Fruit fly (Drosophila melanogaster) whole organism, larva: Measurements from ENCODE around the gene Mybbp1A.
A peak's percentile ranks its signal among the peaks of the same experiment; 100 is the strongest.

ENCODE experiments used
- noc ChIP-seq: fragments of 200-800 bp; sonication (Bioruptor generic); optimal IDR thresholded peaks from 3 replicates; lab custom pipeline; 2019; ENCODE audit warnings: missing biosample characterization, mild to moderate bottlenecking, missing genetic modification characterization, moderate library complexity

Mybbp1A gene

DNA sequence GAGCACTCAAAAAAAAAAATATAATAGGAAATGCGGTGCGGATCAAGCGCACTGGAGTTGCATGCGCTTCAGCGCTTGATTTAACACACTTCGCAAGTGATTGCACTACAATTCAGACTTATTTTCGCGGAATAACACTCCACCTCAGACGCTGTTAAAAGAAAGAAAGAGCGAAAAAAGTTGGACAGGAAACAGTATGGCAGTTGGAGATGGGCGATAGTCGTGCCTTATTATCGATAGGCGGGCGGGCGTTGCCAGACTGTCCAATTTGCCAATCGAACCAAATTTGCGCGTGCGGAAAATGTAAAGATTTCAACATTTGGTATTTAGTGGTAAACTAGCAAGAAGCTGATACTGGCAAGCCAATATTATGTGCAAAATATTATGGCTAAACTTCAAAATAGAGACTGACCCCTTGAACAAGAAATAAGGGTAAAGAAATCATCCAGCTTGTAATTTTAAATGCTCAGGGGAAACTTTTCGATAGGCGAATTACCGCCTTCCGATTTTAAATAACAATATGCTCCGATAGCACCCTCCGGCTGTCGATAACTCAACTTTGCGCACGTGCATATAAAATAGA lies at the start of gene Mybbp1A, which contains the start of gene RpL36:
Mybbp1A (plus strand) TSS at position 535 of the 583 bp plus-strand sequence.
RpL36 (minus strand) TSS at position 245 of the 583 bp plus-strand sequence.
- TF ChIP-seq noc (tag; lab: Kevin White, UChicago) = peak; percentile 69

DNA sequence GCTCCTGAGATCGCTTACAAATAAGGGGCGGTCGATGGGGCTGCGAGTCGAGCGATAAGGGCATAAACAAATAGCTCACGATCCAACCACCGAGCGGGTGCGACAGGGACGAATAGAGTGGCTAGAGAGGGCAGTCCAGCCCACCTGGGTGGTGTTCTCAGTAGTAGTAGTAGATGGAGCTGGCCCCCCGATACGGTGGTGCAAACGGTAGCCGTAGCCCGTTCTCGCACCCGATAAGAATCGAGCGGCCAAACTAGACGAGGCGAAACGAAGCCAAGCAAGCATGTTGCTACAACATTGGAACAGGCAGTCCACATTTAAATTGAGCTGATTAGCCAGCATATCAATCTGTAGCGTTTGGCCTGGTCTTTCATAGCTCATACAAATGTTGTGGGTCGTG lies 48.9 kb upstream of the Mybbp1A start:
- no peak for TF ChIP-seq noc (tag; lab: Kevin White, UChicago)

DNA sequence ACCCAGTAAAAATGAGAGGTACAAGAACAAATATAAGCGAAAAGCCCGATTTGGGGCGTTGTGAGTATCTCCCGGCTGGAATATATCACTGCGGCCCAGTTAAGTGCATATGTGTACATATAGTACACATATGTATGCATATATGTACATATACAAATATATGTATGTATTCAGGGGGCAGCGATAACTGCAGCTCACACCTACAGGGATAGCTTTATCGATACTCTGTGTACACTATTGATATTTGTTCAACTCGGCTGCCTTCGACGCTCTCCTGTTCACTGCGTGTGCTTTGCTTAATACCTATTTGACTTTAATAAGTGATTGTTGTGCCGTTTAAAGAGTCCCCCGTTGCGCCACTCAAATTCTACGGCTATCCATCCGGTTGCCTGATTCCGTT lies 47.7 kb upstream of the Mybbp1A start, which contains the start of gene vnd:
vnd (plus strand) TSS at position 297 of the 400 bp plus-strand sequence.
- TF ChIP-seq noc (tag; lab: Kevin White, UChicago) = no peak

DNA sequence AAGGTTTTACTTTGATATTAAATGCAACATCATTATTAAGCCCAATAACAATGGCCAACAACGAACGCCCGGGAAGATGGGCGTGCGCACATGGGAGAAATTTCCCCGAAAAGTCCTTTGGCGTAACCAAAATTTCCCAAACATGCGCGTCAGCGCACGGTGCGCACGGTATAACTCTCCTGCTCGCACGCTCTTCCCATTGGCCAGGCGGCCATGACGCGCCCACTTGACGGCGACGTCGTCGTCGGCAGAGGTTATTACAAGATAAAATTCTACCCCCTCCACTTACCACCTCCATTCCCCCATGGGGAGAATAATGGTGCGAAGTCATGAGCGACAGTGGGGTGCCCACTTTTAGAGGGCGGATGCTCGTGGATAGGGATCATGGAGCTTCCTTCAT lies 40.6 kb upstream of the Mybbp1A start:
- no peak for TF ChIP-seq noc (tag; lab: Kevin White, UChicago)

DNA sequence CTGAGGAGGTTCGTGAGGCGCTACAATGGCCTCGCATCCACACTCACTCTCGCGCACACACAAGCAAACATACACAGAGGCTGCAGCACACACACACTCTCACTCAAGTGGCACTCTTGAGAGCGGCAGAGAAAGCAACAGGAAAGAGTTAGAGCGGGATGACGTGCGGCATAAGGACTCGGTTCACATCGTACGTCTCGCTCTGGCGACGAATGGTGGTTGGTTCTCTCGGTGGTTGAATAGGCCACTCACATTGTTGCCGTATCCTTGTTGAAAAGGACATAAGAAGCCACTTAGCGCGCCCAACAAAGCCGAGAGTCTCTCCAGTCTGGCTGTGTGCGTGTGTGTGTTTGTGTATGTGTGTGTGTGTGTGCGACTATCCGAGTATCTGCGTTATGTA lies 39.1 kb upstream of the Mybbp1A start:
- no peak for TF ChIP-seq noc (tag; lab: Kevin White, UChicago)

DNA sequence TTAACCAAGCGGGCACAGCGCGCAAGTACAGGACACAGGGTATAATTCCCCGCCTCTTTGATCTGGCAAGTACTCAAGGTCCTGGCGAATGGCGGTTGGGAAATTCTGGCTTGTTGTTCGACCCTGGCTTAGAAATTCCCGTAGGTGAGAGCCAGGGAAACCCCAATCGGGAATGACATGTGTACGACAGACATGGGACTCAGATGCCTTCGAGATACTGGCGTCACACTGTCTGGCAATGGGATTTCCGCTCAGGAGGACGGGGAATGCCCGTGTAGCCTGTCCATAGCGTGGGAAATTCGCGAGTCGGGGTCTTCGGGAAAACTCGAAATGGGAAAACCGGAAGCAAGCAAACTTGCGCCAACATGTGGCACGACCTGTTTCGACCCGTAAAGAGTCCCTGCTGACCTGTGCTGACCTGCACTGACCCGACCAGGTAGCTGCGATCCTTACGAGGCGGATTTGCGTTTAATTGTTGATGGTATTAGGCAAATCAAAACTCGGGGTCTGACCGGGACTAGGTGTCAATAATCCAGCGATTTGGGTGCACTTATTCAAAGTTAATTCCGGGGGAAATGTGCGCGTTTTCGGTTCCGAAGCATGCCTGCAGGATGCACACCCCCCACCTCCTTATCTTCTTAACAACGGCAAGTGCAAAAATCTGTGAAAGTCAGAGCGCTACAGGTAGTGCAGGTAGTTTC lies 36.8 kb upstream of the Mybbp1A start:
- TF ChIP-seq noc (tag; lab: Kevin White, UChicago) = no peak

DNA sequence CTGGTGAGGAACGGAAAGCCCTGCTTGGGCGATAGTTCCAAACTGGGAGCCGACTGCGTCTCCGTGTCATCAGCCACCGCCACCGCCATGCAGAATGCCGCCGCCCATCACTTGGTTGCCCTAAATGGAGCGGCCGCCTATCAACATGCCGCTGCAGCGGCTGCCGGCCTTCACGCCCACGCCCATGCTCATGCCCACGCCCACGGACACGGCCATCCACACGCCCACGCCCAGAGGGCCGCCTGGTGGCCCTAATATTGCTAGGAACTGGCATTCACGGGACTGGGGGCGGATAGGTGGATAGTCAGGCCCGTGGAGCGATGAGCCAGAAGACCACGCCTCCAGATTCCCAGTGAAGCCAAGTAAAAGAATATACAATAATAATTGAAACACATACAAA lies 32.5 kb upstream of the Mybbp1A start:
- no peak for TF ChIP-seq noc (tag; lab: Kevin White, UChicago)

DNA sequence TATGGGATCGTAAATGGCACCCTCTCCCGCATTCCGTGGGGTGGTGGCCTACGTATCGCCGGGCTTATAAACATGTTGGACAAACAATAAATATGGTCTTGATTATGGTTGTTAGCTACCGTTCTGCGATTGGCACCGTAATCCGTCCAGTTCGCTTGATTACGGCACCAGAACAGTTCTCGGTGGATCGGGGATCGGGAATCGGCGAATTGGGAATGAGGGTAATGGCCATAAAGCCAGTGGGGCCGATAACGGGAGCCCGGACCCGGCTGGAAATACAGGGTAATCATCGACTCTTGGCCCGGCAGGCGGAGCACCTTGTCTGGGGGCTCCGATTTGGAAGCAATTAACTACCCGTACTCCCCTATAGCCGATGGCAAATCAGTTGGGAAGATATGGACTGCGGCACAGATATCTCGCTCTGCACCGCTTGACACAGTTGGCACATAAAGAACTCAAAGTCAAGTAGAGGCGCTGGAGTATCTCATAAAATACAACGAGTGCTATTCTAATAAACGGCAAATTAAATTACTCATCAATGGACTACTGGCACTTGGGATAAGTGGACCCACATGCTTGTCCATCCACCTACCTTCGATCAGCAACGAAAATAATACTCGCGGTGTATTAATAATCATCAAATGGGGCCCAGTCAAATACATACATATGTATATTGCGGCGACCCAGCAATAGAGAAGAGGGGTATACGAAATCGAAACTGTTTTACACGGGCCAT lies 31.1 kb upstream of the Mybbp1A start:
- TF ChIP-seq noc (tag; lab: Kevin White, UChicago) = peak; percentile 40

DNA sequence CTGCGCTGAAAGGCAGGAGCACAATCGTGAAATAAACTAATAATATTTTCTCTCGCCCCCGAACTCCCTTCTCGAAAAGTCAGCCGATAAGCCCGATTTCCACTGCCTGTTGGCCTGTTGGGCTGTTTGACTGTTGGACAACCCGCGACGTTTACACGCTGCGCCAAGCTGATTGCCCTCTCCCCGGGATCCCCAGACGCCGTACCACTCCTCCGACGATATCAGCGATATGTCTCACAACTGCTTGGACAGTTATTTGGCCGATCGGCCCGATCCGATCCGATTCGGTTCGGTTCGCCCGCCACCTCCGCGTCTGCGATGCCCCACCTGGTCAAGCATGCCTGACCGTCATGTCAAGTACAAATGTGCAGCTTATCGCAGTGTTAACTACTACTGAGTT lies 29.8 kb upstream of the Mybbp1A start:
- no peak for TF ChIP-seq noc (tag; lab: Kevin White, UChicago)

DNA sequence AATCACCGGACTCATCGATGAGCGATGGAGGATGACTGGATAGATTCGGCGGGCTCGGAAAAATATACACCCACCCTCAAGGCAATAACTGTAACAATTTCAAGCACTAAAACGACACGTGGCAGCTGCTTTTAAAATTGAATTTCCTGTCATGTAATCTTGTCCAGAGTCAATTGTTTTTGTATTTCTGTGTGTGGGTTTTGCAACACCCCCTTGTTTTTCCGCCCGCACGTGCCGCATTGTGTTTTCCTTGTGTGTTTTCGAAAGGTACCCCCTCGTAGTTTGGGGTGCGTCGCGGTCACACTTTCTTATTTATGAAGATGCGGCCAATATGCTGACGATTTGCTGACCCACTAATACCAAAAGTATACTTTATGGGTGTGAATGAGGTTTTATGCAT lies 27.6 kb upstream of the Mybbp1A start:
- no peak for TF ChIP-seq noc (tag; lab: Kevin White, UChicago)

DNA sequence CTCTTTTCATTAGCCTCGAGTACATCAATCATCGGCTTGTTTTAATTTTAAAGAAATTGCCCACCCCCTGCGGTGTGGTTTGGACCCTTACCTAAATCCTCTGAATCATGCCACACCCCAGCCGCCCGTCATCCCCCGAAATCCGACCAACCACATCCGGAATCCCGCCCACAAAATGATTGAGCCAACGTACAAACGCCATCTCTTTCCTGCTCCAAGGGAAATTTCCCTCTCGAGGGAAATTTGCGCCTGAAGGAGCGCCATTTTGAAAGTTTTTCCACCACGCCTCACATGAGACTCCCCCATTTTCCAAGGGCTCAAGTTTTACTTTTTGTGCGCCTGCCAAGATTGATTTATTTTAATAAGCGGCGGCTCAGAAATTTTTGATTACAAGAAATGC lies 19.5 kb upstream of the Mybbp1A start:
- no peak for TF ChIP-seq noc (tag; lab: Kevin White, UChicago)

DNA sequence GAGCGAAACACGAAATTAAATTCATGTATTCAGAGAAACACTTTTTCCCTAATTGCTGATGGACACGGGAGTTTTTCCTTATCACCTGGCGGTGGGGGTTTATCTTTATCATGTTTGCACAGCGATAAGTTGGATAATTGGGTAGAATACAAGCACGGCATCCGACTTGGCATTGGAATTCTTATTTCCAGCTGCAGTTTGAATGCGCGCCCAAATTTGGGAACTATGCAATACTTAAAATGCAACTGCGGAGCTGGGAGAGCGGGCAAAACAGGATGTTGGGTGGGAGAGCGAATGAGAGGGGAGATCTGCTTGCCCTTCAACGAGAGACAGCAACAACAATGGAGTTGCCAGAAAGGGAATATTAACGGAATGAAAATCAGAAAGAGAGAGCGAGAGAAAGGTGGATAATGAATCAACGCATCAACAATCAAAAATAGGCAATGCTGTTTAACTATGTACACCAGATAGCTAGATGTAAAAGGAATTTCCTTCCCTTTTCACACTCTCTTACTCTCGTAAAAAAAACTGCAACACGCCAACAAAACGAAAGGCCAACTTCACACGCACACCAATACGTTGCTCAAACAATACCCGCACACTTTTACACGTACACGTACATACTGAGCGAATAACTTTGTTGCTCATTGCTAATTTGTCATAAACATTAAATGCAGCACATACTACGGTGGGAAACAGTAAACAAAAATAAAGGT lies 12.7 kb upstream of the Mybbp1A start:
- no peak for TF ChIP-seq noc (tag; lab: Kevin White, UChicago)

DNA sequence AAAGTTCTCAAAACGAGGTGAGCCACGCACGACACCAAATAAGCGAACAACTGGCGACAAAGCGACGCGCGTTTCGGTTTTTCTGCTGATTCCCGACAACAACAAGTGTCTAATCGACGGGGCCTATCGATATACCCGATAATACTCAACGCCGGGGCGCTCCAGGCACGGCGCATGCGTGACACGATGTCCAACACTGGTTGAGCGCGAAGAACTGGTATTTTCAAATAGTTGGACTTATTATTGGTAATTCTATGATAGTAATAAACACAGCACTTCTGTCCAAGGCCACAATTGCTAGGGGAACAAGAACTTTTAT lies 12.1 kb upstream of the Mybbp1A start:
- TF ChIP-seq noc (tag; lab: Kevin White, UChicago) = no peak

DNA sequence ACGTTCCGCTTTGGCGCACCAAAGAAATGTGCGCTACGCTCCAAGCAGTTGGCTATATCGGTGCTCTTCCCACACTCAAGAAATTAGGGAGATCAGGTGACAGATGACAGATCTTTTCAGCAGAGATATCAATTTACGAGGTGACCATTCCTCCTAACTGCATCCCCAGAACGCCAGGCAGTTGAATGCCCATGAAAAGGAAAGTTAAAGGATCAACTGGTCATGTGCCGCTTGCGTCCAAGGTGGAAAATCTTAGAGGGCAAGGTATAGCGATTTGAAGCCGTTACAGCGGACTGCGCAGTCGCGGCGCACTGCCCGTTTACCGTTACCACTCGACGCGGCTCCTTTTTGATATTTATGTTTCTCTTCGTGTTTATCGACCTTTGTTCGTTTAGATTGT lies 11.0 kb upstream of the Mybbp1A start:
- peak; percentile 70 for TF ChIP-seq noc (tag; lab: Kevin White, UChicago)

DNA sequence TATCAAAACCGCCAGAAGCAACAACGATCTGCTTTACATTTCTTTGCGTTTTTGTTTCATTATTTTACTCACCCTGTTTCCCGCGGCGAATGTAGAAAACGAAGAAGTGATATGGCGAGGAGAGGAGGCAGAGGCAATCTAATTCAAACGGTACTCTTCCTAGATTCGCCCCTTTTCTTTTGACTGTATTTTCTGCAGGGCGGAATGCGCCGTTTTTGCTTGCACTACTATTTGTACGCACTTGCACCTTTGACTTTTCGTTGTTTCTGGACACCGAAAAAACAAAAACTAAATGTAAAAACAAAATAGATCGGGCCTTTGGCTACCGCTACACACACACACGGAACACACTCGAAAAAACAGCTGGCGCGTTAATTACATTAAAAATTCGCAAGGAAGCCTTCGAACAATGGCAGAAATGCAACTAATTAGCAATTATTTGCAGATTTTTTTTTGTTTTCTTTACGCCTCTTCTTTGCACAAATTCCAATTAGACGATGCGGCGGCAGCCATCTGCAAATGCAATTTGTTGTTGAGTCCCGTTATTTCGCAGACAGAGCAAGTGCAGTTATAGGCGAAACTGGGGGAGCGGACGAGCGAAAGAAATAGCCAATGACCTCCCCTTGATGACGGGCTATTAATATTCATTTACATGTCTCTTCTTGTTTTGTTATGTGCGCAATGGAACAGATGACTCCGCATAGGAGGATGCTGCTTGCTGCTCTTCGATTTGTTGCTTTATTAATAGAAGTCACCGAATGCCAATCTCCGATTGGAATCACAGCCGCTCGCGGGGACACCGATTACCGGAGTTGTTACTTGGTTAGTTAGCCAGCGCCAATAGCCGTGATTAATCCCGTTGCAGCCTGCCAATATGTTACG lies 10.1 kb upstream of the Mybbp1A start:
- TF ChIP-seq noc (tag; lab: Kevin White, UChicago) = no peak
